Fruit fly (Drosophila melanogaster) whole organism, wandering third instar larva: ENCODE measurements around the gene aub.

Experiments used
- CrebA ChIP-seq: fragments of 200-800 bp; sonication (Bioruptor generic); optimal IDR thresholded peaks from 2 replicates; lab custom pipeline; 2016; ENCODE audit warnings: missing biosample characterization, mild to moderate bottlenecking, missing genetic modification characterization, borderline replicate concordance
- Dfd ChIP-seq: fragments of >200 bp; optimal IDR thresholded peaks from 2 replicates; lab custom pipeline; 2017; ENCODE audit warnings: missing biosample characterization, missing genetic modification characterization
- Dif ChIP-seq: fragments of 200-275, 200-300 bp; sonication (Bioruptor generic); optimal IDR thresholded peaks from 2 replicates; lab custom pipeline; 2018; ENCODE audit warnings: missing biosample characterization, missing genetic modification characterization; ENCODE audit not compliant: partially characterized antibody
- GATAd ChIP-seq: sonication (Bioruptor generic); optimal IDR thresholded peaks from 2 replicates; lab custom pipeline; 2016; ENCODE audit warnings: missing biosample characterization, missing genetic modification characterization
- HLH106 ChIP-seq: fragments of 200-800 bp; optimal IDR thresholded peaks from 3 replicates; lab custom pipeline; 2019; ENCODE audit warnings: missing biosample characterization, mild to moderate bottlenecking, missing genetic modification characterization, moderate library complexity
- Hnf4 ChIP-seq: fragments of 200-800 bp; sonication (Bioruptor generic); optimal IDR thresholded peaks from 2 replicates; lab custom pipeline; 2016; ENCODE audit warnings: missing biosample characterization, mild to moderate bottlenecking, missing genetic modification characterization
- Hr78 ChIP-seq: fragments of >200 bp; optimal IDR thresholded peaks from 2 replicates; lab custom pipeline; 2017; ENCODE audit warnings: missing biosample characterization, missing genetic modification characterization
- Hr83 ChIP-seq: fragments of 200-300 bp; sonication (Bioruptor generic); optimal IDR thresholded peaks from 2 replicates; lab custom pipeline; 2016; ENCODE audit warnings: missing biosample characterization, mild to moderate bottlenecking, missing genetic modification characterization, moderate library complexity; ENCODE audit not compliant: poor library complexity, severe bottlenecking
- Jra ChIP-seq: sonication (Bioruptor generic); optimal IDR thresholded peaks from 2 replicates; lab custom pipeline; 2016; ENCODE audit warnings: missing biosample characterization, missing genetic modification characterization
- Myc ChIP-seq: fragments of >200 bp; optimal IDR thresholded peaks from 2 replicates; lab custom pipeline; 2017
- N ChIP-seq: fragments of >200 bp; optimal IDR thresholded peaks from 2 replicates; lab custom pipeline; 2018; ENCODE audit warnings: missing biosample characterization, missing external identifiers, missing genetic modification characterization
- OdsH ChIP-seq: fragments of 200-800 bp; sonication (Bioruptor generic); optimal IDR thresholded peaks from 2 replicates; lab custom pipeline; 2016; ENCODE audit warnings: missing biosample characterization, mild to moderate bottlenecking, missing genetic modification characterization
- Rel ChIP-seq, 2 experiments: fragments of 200-800 bp; sonication (Bioruptor generic) in 1 of 2; optimal IDR thresholded peaks; 2 replicates in 1 of 2; 3 replicates in 1 of 2; lab custom pipeline; 2016 to 2019; ENCODE audit warnings: mild to moderate bottlenecking in 2 of 2, missing biosample characterization in 2 of 2, missing genetic modification characterization in 2 of 2, moderate library complexity in 1 of 2
- Sp1 ChIP-seq: fragments of 200-800 bp; sonication (Bioruptor generic); optimal IDR thresholded peaks from 3 replicates; lab custom pipeline; 2019; ENCODE audit warnings: missing biosample characterization, mild to moderate bottlenecking, missing genetic modification characterization, moderate library complexity
- Vsx2 ChIP-seq: fragments of 200-300, 225-300 bp; sonication (Bioruptor generic); optimal IDR thresholded peaks from 2 replicates; lab custom pipeline; 2018; ENCODE audit warnings: missing biosample characterization, missing genetic modification characterization; ENCODE audit not compliant: partially characterized antibody
- brk ChIP-seq: fragments of 200-800 bp; sonication (Bioruptor generic); optimal IDR thresholded peaks from 2 replicates; lab custom pipeline; 2016; ENCODE audit warnings: missing biosample characterization, mild to moderate bottlenecking, missing genetic modification characterization
- dl ChIP-seq, 2 experiments: fragments of 175-275, 200-275 bp in 1 of 2; fragments of 200-275 bp in 1 of 2; sonication (Bioruptor generic); optimal IDR thresholded peaks; lab custom pipeline; 2018; ENCODE audit warnings: mild to moderate bottlenecking in 2 of 2, missing biosample characterization in 2 of 2, missing genetic modification characterization in 2 of 2, moderate library complexity in 2 of 2; ENCODE audit not compliant: partially characterized antibody in 2 of 2, insufficient read depth in 1 of 2
- dmrt93B ChIP-seq: fragments of 200-800 bp; sonication (Bioruptor generic); optimal IDR thresholded peaks from 2 replicates; lab custom pipeline; 2018; ENCODE audit warnings: missing biosample characterization, mild to moderate bottlenecking, missing genetic modification characterization
- ey ChIP-seq: fragments of 200-800 bp; sonication (Bioruptor generic); optimal IDR thresholded peaks from 2 replicates; lab custom pipeline; 2016; ENCODE audit warnings: missing biosample characterization, missing genetic modification characterization
- foxo ChIP-seq, 2 experiments: fragments of 200-800 bp; sonication (Bioruptor generic); optimal IDR thresholded peaks; 2 replicates in 1 of 2; 3 replicates in 1 of 2; lab custom pipeline; 2016 to 2017; ENCODE audit warnings: missing biosample characterization in 2 of 2, missing genetic modification characterization in 2 of 2
- fru ChIP-seq: fragments of 200-800 bp; sonication (Bioruptor generic); optimal IDR thresholded peaks from 3 replicates; lab custom pipeline; 2016; ENCODE audit warnings: missing biosample characterization, mild to moderate bottlenecking, missing genetic modification characterization
- h ChIP-seq: fragments of 200-800 bp; sonication (Bioruptor generic); optimal IDR thresholded peaks from 3 replicates; lab custom pipeline; 2016; ENCODE audit warnings: missing biosample characterization, mild to moderate bottlenecking, missing genetic modification characterization
- jim ChIP-seq: fragments of 175-275, 200-325 bp; sonication (Bioruptor generic); optimal IDR thresholded peaks from 2 replicates; lab custom pipeline; 2016; ENCODE audit warnings: missing biosample characterization, mild to moderate bottlenecking, missing genetic modification characterization
- pan ChIP-seq: fragments of >200 bp; optimal IDR thresholded peaks from 2 replicates; lab custom pipeline; 2017
- psq ChIP-seq: fragments of 200-800 bp; sonication (Bioruptor generic); optimal IDR thresholded peaks from 3 replicates; lab custom pipeline; 2017; ENCODE audit warnings: missing biosample characterization, mild to moderate bottlenecking, missing genetic modification characterization, moderate library complexity
- rgr ChIP-seq: fragments of 200-800 bp; sonication (Bioruptor generic); optimal IDR thresholded peaks from 3 replicates; lab custom pipeline; 2016; ENCODE audit warnings: missing biosample characterization, mild to moderate bottlenecking, missing genetic modification characterization
- sage ChIP-seq: fragments of 200-800 bp; sonication (Bioruptor generic); optimal IDR thresholded peaks from 2 replicates; lab custom pipeline; 2016; ENCODE audit warnings: missing biosample characterization, mild to moderate bottlenecking, missing genetic modification characterization
- sv ChIP-seq: fragments of 200-800 bp; sonication (Bioruptor generic); optimal IDR thresholded peaks from 3 replicates; lab custom pipeline; 2016; ENCODE audit warnings: missing biosample characterization, missing genetic modification characterization
- usp ChIP-seq: fragments of >200 bp; optimal IDR thresholded peaks from 2 replicates; lab custom pipeline; 2017; ENCODE audit warnings: missing biosample characterization, missing genetic modification characterization
- woc ChIP-seq: sonication (Bioruptor generic); optimal IDR thresholded peaks from 2 replicates; lab custom pipeline; 2016; ENCODE audit warnings: missing biosample characterization, mild to moderate bottlenecking, missing genetic modification characterization

The aub gene

DNA sequence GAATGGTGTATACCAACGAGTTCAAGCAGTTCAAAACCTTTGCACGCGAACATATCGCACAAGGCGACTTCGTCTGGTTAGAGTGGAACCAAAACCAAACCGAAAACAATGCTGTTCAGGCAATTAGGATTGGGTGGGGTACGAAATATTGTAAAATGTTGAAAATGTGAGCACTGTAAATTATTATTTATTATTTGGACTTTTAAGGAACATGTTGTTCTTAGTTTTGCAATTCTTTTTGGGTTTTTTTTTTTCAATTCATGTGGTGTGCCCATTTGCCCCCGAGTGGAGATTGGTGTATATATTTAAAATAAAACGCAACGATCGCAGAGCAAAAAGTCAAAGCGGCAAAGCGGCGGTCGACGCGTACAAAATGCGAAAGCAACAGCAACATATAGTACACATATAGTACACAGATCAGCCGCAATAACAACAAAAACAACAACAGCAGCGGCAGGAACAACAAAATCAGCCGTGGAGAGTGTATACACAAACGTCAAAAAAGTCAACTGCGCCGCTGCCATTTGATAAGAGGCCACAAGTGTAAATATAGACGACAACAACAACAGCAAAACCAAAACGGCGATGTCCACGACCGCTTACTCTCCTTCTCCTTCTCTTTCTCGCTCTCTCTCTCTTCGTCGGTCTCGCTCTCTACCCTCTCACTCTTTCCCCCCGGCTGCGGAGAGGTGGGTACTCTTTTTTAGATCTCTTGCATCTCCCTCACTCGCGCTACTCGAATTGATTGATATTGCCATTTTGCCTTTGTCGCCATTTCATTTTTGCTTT is 43.6 kb upstream of the aub start (continued):
- TF ChIP-seq usp (GFP tag; lab: Kevin White, UChicago) (no peak), OdsH (GFP tag; lab: Kevin White, UChicago) (peak; percentile 87), Dif (peak; percentile 78), dl (GFP tag; optimal IDR thresholded peaks at IDR 0.05; lab: Kevin White, UChicago; ENCODE audit: insufficient read depth in 1 of 2, partially characterized antibody in 2 of 2) (peak in 1 of 2 experiments; percentile 91), Hnf4 (GFP tag; lab: Kevin White, UChicago) (peak; percentile 55), dmrt93B (GFP tag; lab: Kevin White, UChicago) (peak; percentile 22), HLH106 (peak; percentile 29), Myc (lab: Kevin White, UChicago) (no peak), pan (lab: Kevin White, UChicago) (no peak), Sp1 (GFP tag; lab: Kevin White, UChicago) (peak; percentile 70), rgr (GFP tag; lab: Kevin White, UChicago) (peak; percentile 87), N (GFP tag; lab: Kevin White, UChicago) (no peak), Rel (GFP tag; optimal IDR thresholded peaks at IDR 0.05; lab: Kevin White, UChicago) (peak; percentile 30), Rel (tag; optimal IDR thresholded peaks at IDR 0.05; lab: Kevin White, UChicago) (peak; percentile 63), sage (peak; percentile 49)

DNA sequence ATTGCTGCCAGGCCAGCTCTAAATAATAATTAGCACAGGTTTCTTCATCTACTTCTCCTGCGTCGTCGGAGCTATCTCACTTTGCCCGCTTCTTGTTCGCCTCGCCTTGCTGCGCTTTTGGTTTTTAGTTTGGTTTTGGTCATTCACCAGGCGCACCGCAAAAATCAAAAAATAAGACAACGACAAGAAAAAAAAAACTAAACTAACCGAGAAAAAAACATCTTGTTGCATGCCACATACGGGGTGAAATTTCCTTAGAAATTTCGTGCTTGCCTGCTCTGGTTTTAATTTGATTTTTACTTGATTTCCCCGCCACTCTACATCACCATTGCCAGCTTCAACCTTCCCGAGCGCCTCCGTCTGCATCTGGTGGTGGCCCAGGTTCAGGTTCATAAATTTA is 40.5 kb upstream of the aub start:
- TF ChIP-seq brk (GFP tag; lab: Kevin White, UChicago) = no peak
- no peak for TF ChIP-seq woc (GFP tag; lab: Kevin White, UChicago)
- no peak for TF ChIP-seq Dfd (GFP tag; lab: Kevin White, UChicago)
- TF ChIP-seq foxo (GFP tag; optimal IDR thresholded peaks at IDR 0.05; lab: Kevin White, UChicago) = no peak
- TF ChIP-seq psq = no peak

DNA sequence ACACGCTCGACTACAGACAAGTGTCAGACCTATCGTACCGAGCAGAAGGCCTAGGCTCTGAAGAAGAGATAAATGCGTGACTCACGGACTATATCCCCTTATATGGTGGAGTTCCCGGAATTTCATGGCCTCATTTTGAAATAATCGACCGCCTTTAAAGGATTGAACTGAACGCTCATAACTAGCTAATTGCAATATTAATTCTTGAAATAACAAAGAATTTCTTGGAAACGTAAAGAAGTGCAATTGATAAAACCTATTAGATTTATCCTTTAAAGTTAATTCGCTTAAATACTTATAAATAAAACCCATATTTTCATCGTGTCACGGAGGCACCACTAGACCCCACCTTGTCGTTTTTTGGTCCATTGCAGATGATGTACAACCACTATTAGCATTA is 39.8 kb upstream of the aub start:
- TF ChIP-seq Rel (GFP tag; optimal IDR thresholded peaks at IDR 0.05; lab: Kevin White, UChicago) (no peak), Rel (tag; optimal IDR thresholded peaks at IDR 0.05; lab: Kevin White, UChicago) (peak; percentile 3), Hr83 (GFP tag; lab: Kevin White, UChicago) (no peak)

DNA sequence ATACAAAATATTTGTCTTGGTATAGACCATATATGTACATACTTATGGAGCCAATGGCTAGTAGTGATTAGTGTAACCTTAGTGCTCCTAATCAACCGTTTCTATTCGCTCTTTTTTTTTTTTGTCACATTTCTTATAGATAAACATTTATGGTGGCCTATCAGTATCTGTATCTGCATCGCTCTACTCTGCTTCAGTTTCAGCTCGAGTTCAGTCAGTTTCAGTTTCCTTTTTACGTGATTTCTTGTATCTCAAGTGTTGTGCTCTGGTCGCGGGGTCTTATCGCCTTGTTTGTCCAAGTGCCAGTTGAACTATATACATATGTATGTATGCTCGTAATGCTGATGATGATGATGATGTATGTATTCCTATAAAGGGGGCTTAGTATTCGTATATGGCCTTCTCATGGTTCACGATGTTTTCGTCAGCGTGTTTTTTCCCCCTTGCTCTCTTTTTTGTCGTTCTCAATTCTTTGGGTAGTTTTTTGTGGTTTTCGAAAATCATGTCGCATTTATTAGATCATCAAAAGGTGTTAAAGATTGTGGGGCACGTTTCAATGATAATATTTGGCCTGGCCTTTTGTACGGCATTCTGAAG is 38.4 kb upstream of the aub start:
- TF ChIP-seq Vsx2 (GFP tag; lab: Kevin White, UChicago) = no peak
- TF ChIP-seq pan (lab: Kevin White, UChicago) = no peak
- no peak for TF ChIP-seq Sp1 (GFP tag; lab: Kevin White, UChicago)
- TF ChIP-seq CrebA = no peak
- no peak for TF ChIP-seq h (GFP tag; lab: Kevin White, UChicago)
- TF ChIP-seq sage = no peak
- no peak for TF ChIP-seq ey (GFP tag; lab: Kevin White, UChicago)
- no peak for TF ChIP-seq jim (GFP tag; lab: Kevin White, UChicago)
- no peak for TF ChIP-seq Hr83 (GFP tag; lab: Kevin White, UChicago)
- TF ChIP-seq HLH106 = no peak
- no peak for TF ChIP-seq N (GFP tag; lab: Kevin White, UChicago)
- no peak for TF ChIP-seq Hnf4 (GFP tag; lab: Kevin White, UChicago)
- no peak for TF ChIP-seq Hr78
- TF ChIP-seq sv (GFP tag; lab: Kevin White, UChicago) = no peak
- TF ChIP-seq OdsH (GFP tag; lab: Kevin White, UChicago) = no peak
- TF ChIP-seq Myc (lab: Kevin White, UChicago) = no peak
- TF ChIP-seq GATAd (GFP tag; lab: Kevin White, UChicago) = no peak
- no peak for TF ChIP-seq Jra
- TF ChIP-seq fru = no peak
- no peak for TF ChIP-seq Rel (GFP tag; optimal IDR thresholded peaks at IDR 0.05; lab: Kevin White, UChicago)
- TF ChIP-seq Rel (tag; optimal IDR thresholded peaks at IDR 0.05; lab: Kevin White, UChicago) = no peak
- TF ChIP-seq, all 38 proteins: peak for 0
